Worm (Caenorhabditis elegans): ENCODE results near the gene F13H8.12.

Gene F13H8.12

ce11 chrII:6303209-6303740 is 41.0 kb downstream of the F13H8.12 start, which contains the start of gene C29F5.1:
Gene C29F5.1, plus strand, starts transcription at chrII:6303525.
- no peak for TF ChIP-seq nfya-2 (GFP tag; IDR thresholded peaks at IDR 0.05)
- TF ChIP-seq ztf-22 (GFP tag; optimal IDR thresholded peaks at IDR 0.05): no peak
- TF ChIP-seq ceh-58 (GFP tag; IDR thresholded peaks at IDR 0.05): no peak
- no peak for TF ChIP-seq ceh-91 (GFP tag; IDR thresholded peaks at IDR 0.05)
- TF ChIP-seq mel-28 (tag; optimal IDR thresholded peaks at IDR 0.05; ENCODE audit: borderline replicate concordance): no peak
- TF ChIP-seq tbp1 (GFP tag; optimal IDR thresholded peaks at IDR 0.05): no peak
- TF ChIP-seq dox-1 (GFP tag; IDR thresholded peaks at IDR 0.05): no peak

ce11 chrII:6306125-6306524 is 43.8 kb downstream of the F13H8.12 start, which contains the start of gene C29F5.8:
Gene C29F5.8, plus strand, starts transcription at chrII:6306425.
- TF ChIP-seq ztf-6 (GFP tag; IDR thresholded peaks at IDR 0.05): no peak
- no peak for TF ChIP-seq dpff-1 (tag; optimal IDR thresholded peaks at IDR 0.05)
- no peak for TF ChIP-seq efl-1 (GFP tag; optimal IDR thresholded peaks at IDR 0.05)
- TF ChIP-seq ztf-25 (GFP tag; IDR thresholded peaks at IDR 0.05): no peak
- no peak for TF ChIP-seq hsf-1 (GFP tag; IDR thresholded peaks at IDR 0.05)
- TF ChIP-seq B0261.1 (tag; optimal IDR thresholded peaks at IDR 0.05): no peak
- TF ChIP-seq somi-1 (GFP tag; optimal IDR thresholded peaks at IDR 0.05): no peak
- no peak for TF ChIP-seq ccch-3 (GFP tag; optimal IDR thresholded peaks at IDR 0.05)
- no peak for TF ChIP-seq K12H6.12 (tag; optimal IDR thresholded peaks at IDR 0.05)
- no peak for TF ChIP-seq F23B12.7 (tag; optimal IDR thresholded peaks at IDR 0.05; ENCODE audit: insufficient read depth)
- TF ChIP-seq gei-17 (GFP tag; optimal IDR thresholded peaks at IDR 0.05): no peak
- TF ChIP-seq C06A6.2 (GFP tag; conservative IDR thresholded peaks at IDR 0.05): no peak
- TF ChIP-seq snpc-1.1 (tag; optimal IDR thresholded peaks at IDR 0.05; ENCODE audit: insufficient read depth): no peak
- TF ChIP-seq zim-3 (tag; optimal IDR thresholded peaks at IDR 0.05): no peak
- no peak for TF ChIP-seq rpc-1 (optimal IDR thresholded peaks at IDR 0.05)
- no peak for TF ChIP-seq rpc-1 (tag; optimal IDR thresholded peaks at IDR 0.05)
- no peak for TF ChIP-seq Y56A3A.18 (GFP tag; IDR thresholded peaks at IDR 0.05)

- TF ChIP-seq die-1 (tag; optimal IDR thresholded peaks at IDR 0.05): no peak
- no peak for TF ChIP-seq ztf-6 (GFP tag; IDR thresholded peaks at IDR 0.05)
- TF ChIP-seq ceh-91 (GFP tag; IDR thresholded peaks at IDR 0.05): no peak
- no peak for TF ChIP-seq F33H1.4 (GFP tag; IDR thresholded peaks at IDR 0.05)
- TF ChIP-seq aptf-3 (GFP tag; IDR thresholded peaks at IDR 0.05): no peak
- TF ChIP-seq unc-62 (GFP tag; optimal IDR thresholded peaks at IDR 0.05): no peak
Observed at ce11 chrII:6309198-6309597, 46.9 kb downstream of the F13H8.12 start, which contains the start of gene glb-10. Gene glb-10, minus strand, starts transcription at chrII:6309298.

- no peak for TF ChIP-seq K11D2.4 (GFP tag; IDR thresholded peaks at IDR 0.05)
- TF ChIP-seq D2030.7 (GFP tag; IDR thresholded peaks at IDR 0.05): no peak
- no peak for TF ChIP-seq madf-10 (tag; optimal IDR thresholded peaks at IDR 0.05)
- TF ChIP-seq nfyb-1 (GFP tag; IDR thresholded peaks at IDR 0.05): no peak
- TF ChIP-seq athp-1 (tag; optimal IDR thresholded peaks at IDR 0.05): no peak
- no peak for TF ChIP-seq Y56A3A.18 (GFP tag; IDR thresholded peaks at IDR 0.05)
Observed at ce11 chrII:6311459-6311858, 49.1 kb downstream of the F13H8.12 start.

- no peak for TF ChIP-seq ztf-22 (GFP tag; optimal IDR thresholded peaks at IDR 0.05)
- no peak for TF ChIP-seq lin-40 (tag; optimal IDR thresholded peaks at IDR 0.05)
- TF ChIP-seq repo-1 (tag; optimal IDR thresholded peaks at IDR 0.05): no peak
- TF ChIP-seq tlf-1 (GFP tag; optimal IDR thresholded peaks at IDR 0.05): no peak
- no peak for TF ChIP-seq gei-17 (GFP tag; optimal IDR thresholded peaks at IDR 0.05)
- no peak for TF ChIP-seq nfyb-1 (GFP tag; IDR thresholded peaks at IDR 0.05)
- no peak for TF ChIP-seq mes-4 (tag; optimal IDR thresholded peaks at IDR 0.05)
- TF ChIP-seq pbrm-1 (GFP tag; IDR thresholded peaks at IDR 0.05): no peak
- no peak for TF ChIP-seq ceh-58 (GFP tag; IDR thresholded peaks at IDR 0.05)
- TF ChIP-seq cebp-2 (GFP tag; IDR thresholded peaks at IDR 0.05): no peak
- no peak for TF ChIP-seq aptf-2 (GFP tag; conservative IDR thresholded peaks at IDR 0.05)
- no peak for TF ChIP-seq hrde-1 (tag; optimal IDR thresholded peaks at IDR 0.05; ENCODE audit: borderline replicate concordance)
- no peak for TF ChIP-seq C17E4.6 (GFP tag; IDR thresholded peaks at IDR 0.05)
- TF ChIP-seq mxl-1 (tag; optimal IDR thresholded peaks at IDR 0.05): no peak
- TF ChIP-seq ekl-4 (GFP tag; IDR thresholded peaks at IDR 0.05): no peak
Observed at ce11 chrII:6311888-6312287, 49.6 kb downstream of the F13H8.12 start.
